Worm (Caenorhabditis elegans): ENCODE data around the gene Y46D2A.3.

- TF ChIP-seq flt-1 (GFP tag; IDR thresholded peaks at IDR 0.05) = no peak
- TF ChIP-seq ztf-29 (GFP tag; IDR thresholded peaks at IDR 0.05) = no peak
- TF ChIP-seq med-1 (GFP tag; optimal IDR thresholded peaks at IDR 0.05; ENCODE audit: insufficient read depth) = no peak
- TF ChIP-seq ref-1 (GFP tag; conservative IDR thresholded peaks at IDR 0.05) = no peak
- no peak for TF ChIP-seq klf-2 (GFP tag; conservative IDR thresholded peaks at IDR 0.05)
Observed at ce11 chrII:3367100-3367499, 40.1 kb upstream of the Y46D2A.3 start, which contains the start of gene Y49F6C.6.

Data from whole organism, midembryonic.